Worm (Caenorhabditis elegans) whole organism, L4 larva: ENCODE data around the gene dpf-7.

Source experiments
- R02D3.7 ChIP-seq: fragments of 150-350 bp; sonication (generic microtip); optimal IDR thresholded peaks from 3 replicates; lab custom pipeline; 2014; ENCODE audit warnings: missing biosample characterization, missing genetic modification characterization
- Y105C5A.15 ChIP-seq: fragments of 200-800 bp; sonication (Bioruptor generic); IDR thresholded peaks from 2 replicates; pipeline ENCODE4 v1.3.6; 2022; ENCODE audit warnings: missing genetic modification characterization, missing compliant biosample characterization
- aly-2 ChIP-seq: sonication (generic microtip); optimal IDR thresholded peaks from 2 replicates; lab custom pipeline; 2018; ENCODE audit warnings: missing biosample characterization, missing genetic modification characterization
- dpl-1 ChIP-seq: fragments of 150-350 bp; optimal IDR thresholded peaks from 2 replicates; lab custom pipeline; 2014; ENCODE audit warnings: missing biosample characterization, missing genetic modification reagents, missing genetic modification characterization
- fos-1 ChIP-seq: fragments of 150-350 bp; optimal IDR thresholded peaks from 2 replicates; lab custom pipeline; 2014; ENCODE audit warnings: missing biosample characterization, missing genetic modification characterization
- nhr-6 ChIP-seq: fragments of 150-350 bp; optimal IDR thresholded peaks from 2 replicates; lab custom pipeline; 2014; ENCODE audit warnings: missing biosample characterization, missing genetic modification characterization

DNA sequence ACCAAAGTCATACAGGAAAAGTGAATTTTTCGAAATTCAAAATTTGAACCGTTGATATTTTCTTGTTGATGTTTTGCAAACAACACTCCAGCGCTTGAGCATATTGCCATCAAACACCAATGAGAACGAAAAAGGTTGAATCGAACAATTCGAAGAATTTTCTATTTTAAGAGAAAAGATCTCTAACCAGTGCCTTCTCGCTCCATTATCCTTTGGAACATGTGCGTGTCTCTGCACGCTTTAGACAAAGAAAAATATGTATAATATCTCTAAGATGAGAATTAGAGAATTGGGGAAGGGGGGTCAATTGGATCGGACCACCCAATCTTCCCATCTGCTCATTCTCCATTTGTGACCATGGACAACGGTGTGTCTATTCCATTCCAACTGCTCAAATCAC, 38.5 kb downstream of the dpf-7 start, which contains the start of gene Y17G9B.2:
- TF ChIP-seq aly-2 (tag; lab: Kevin White, UChicago): no peak
- TF ChIP-seq fos-1 (tag; lab: Kevin White, UChicago): no peak
- no peak for TF ChIP-seq nhr-6 (tag; lab: Kevin White, UChicago)
- TF ChIP-seq R02D3.7 (tag; lab: Kevin White, UChicago): no peak
- no peak for TF ChIP-seq dpl-1 (GFP tag; lab: Kevin White, UChicago)
- TF ChIP-seq Y105C5A.15: no peak
